Fruit fly (Drosophila melanogaster) whole organism, embryonic: ENCODE data around the gene wfs1.

Experiments used
- Antp ChIP-seq: fragments of 200-800 bp; sonication (Bioruptor generic); optimal IDR thresholded peaks from 3 replicates; lab custom pipeline; 2016; ENCODE audit warnings: missing biosample characterization, missing genetic modification characterization
- Awh ChIP-seq: fragments of 200-800 bp; sonication (Bioruptor generic); IDR thresholded peaks from 2 replicates; pipeline ENCODE4, ENCODE4 v1.3.6; 2022; ENCODE audit warnings: missing biosample characterization, missing genetic modification characterization
- CG10267 ChIP-seq: fragments of 200-800 bp; sonication (Bioruptor generic); optimal IDR thresholded peaks from 2 replicates; lab custom pipeline; 2018; ENCODE audit warnings: missing biosample characterization, mild to moderate bottlenecking, missing genetic modification characterization, moderate library complexity
- CG10366 ChIP-seq: fragments of 200-800 bp; sonication (Bioruptor generic); IDR thresholded peaks from 2 replicates; pipeline ENCODE4 v1.3.6; 2022; ENCODE audit warnings: missing biosample characterization, missing genetic modification characterization
- CG10959 ChIP-seq: fragments of 200-800 bp; sonication (Bioruptor generic); IDR thresholded peaks from 2 replicates; pipeline ENCODE4 v1.3.6; 2022; ENCODE audit warnings: missing biosample characterization, missing genetic modification characterization
- CG11723 ChIP-seq: fragments of 200-800 bp; sonication (Bioruptor generic); optimal IDR thresholded peaks from 2 replicates; lab custom pipeline; 2017; ENCODE audit warnings: missing biosample characterization, mild to moderate bottlenecking, missing genetic modification characterization
- CG14014 ChIP-seq: fragments of 200-800 bp; sonication (Bioruptor generic); IDR thresholded peaks from 2 replicates; pipeline ENCODE4 v1.3.6; 2022; ENCODE audit warnings: missing biosample characterization, missing genetic modification characterization
- CG14965 ChIP-seq: fragments of 200-800 bp; sonication (Bioruptor generic); optimal IDR thresholded peaks from 2 replicates; lab custom pipeline; 2016; ENCODE audit warnings: missing biosample characterization, missing genetic modification characterization, borderline replicate concordance
- CG16815 ChIP-seq: fragments of 200-800 bp; sonication (Bioruptor generic); optimal IDR thresholded peaks from 3 replicates; lab custom pipeline; 2017; ENCODE audit warnings: missing biosample characterization, mild to moderate bottlenecking, missing genetic modification characterization
- CG17328 ChIP-seq: fragments of 200-800 bp; sonication (Bioruptor generic); IDR thresholded peaks from 2 replicates; pipeline ENCODE4 v1.3.6; 2022; ENCODE audit warnings: missing biosample characterization, missing genetic modification characterization
- CG17385 ChIP-seq: fragments of 200-800 bp; sonication (Bioruptor generic); optimal IDR thresholded peaks from 3 replicates; lab custom pipeline; 2018; ENCODE audit warnings: missing biosample characterization, mild to moderate bottlenecking, missing genetic modification characterization
- CG17568 ChIP-seq: fragments of 200-800 bp; sonication (Bioruptor generic); optimal IDR thresholded peaks from 2 replicates; lab custom pipeline; 2018; ENCODE audit warnings: missing biosample characterization, mild to moderate bottlenecking, missing genetic modification characterization, moderate library complexity
- CG17912 ChIP-seq: fragments of 200-800 bp; sonication (Bioruptor generic); optimal IDR thresholded peaks from 2 replicates; lab custom pipeline; 2018; ENCODE audit warnings: missing biosample characterization, mild to moderate bottlenecking, missing genetic modification characterization
- CG31224 ChIP-seq: fragments of 200-800 bp; sonication (Bioruptor generic); IDR thresholded peaks from 2 replicates; pipeline ENCODE4 v1.3.6; 2022; ENCODE audit warnings: missing biosample characterization, missing genetic modification characterization
- CG31365 ChIP-seq: fragments of 200-800 bp; sonication (Bioruptor generic); optimal IDR thresholded peaks from 2 replicates; lab custom pipeline; 2018; ENCODE audit warnings: missing biosample characterization, mild to moderate bottlenecking, missing genetic modification characterization
- CG3281 ChIP-seq: fragments of 200-800 bp; sonication (Bioruptor generic); optimal IDR thresholded peaks from 3 replicates; lab custom pipeline; 2017; ENCODE audit warnings: missing biosample characterization, mild to moderate bottlenecking, missing genetic modification characterization
- CG3407 ChIP-seq: fragments of 200-800 bp; sonication (Bioruptor generic); optimal IDR thresholded peaks from 2 replicates; lab custom pipeline; 2018; ENCODE audit warnings: missing biosample characterization, mild to moderate bottlenecking, missing genetic modification characterization
- CG6175 ChIP-seq: fragments of 200-800 bp; sonication (Bioruptor generic); IDR thresholded peaks from 3 replicates; pipeline ENCODE4 v1.3.6; 2022; ENCODE audit warnings: missing biosample characterization, missing genetic modification characterization
- CG8944 ChIP-seq: fragments of 200-800 bp; sonication (Bioruptor generic); optimal IDR thresholded peaks from 3 replicates; lab custom pipeline; 2016; ENCODE audit warnings: missing biosample characterization, missing genetic modification characterization
- Eip74EF ChIP-seq, 2 experiments: fragments of 200-800 bp in 1 of 2; fragments of >200 bp in 1 of 2; sonication (Bioruptor generic) in 1 of 2; optimal IDR thresholded peaks; 2 replicates each; lab custom pipeline; 2017 to 2019; ENCODE audit warnings: missing biosample characterization in 2 of 2, missing genetic modification characterization in 2 of 2, mild to moderate bottlenecking in 1 of 2, moderate library complexity in 1 of 2
- Lim3 ChIP-seq: fragments of 200-800 bp; sonication (Bioruptor generic); IDR thresholded peaks from 2 replicates; pipeline ENCODE4 v1.3.6; 2022; ENCODE audit warnings: missing biosample characterization, missing genetic modification characterization
- Lpt ChIP-seq: fragments of >200 bp; optimal IDR thresholded peaks from 2 replicates; lab custom pipeline; 2018; ENCODE audit warnings: missing biosample characterization, missing genetic modification characterization
- MESR4 ChIP-seq: fragments of 200-800 bp; sonication (Bioruptor generic); optimal IDR thresholded peaks from 2 replicates; lab custom pipeline; 2018; ENCODE audit warnings: missing biosample characterization, mild to moderate bottlenecking, missing genetic modification characterization, moderate library complexity
- NC2α ChIP-seq: fragments of 200-800 bp; sonication (Bioruptor generic); optimal IDR thresholded peaks from 2 replicates; lab custom pipeline; 2016; ENCODE audit warnings: missing biosample characterization, missing genetic modification characterization
- ash1 ChIP-seq: fragments of 200-800 bp; sonication (Bioruptor generic); optimal IDR thresholded peaks from 2 replicates; lab custom pipeline; 2018; ENCODE audit warnings: missing biosample characterization, mild to moderate bottlenecking, missing genetic modification characterization
- bigmax ChIP-seq: fragments of 200-800 bp; sonication (Bioruptor generic); optimal IDR thresholded peaks from 2 replicates; lab custom pipeline; 2018; ENCODE audit warnings: missing biosample characterization, mild to moderate bottlenecking, missing genetic modification characterization
- cad ChIP-seq: fragments of >200 bp; optimal IDR thresholded peaks from 2 replicates; lab custom pipeline; 2017; ENCODE audit warnings: missing biosample characterization, missing genetic modification characterization
- cas ChIP-seq: fragments of 200-800 bp; sonication (Bioruptor generic); IDR thresholded peaks from 2 replicates; pipeline ENCODE4 v1.3.6; 2022; ENCODE audit warnings: missing biosample characterization, missing genetic modification characterization
- chinmo ChIP-seq: fragments of 200-800 bp; sonication (Bioruptor generic); IDR thresholded peaks from 4 replicates; pipeline ENCODE4 v1.3.6; 2022; ENCODE audit warnings: missing biosample characterization, missing genetic modification characterization; ENCODE audit not compliant: partially characterized antibody
- croc ChIP-seq: fragments of 200-800 bp; sonication (Bioruptor generic); conservative IDR thresholded peaks from 3 replicates; pipeline ENCODE4 v1.3.6; 2022; ENCODE audit warnings: missing biosample characterization, missing genetic modification characterization
- disco-r ChIP-seq: fragments of 200-800 bp; sonication (Bioruptor generic); optimal IDR thresholded peaks from 2 replicates; lab custom pipeline; 2016; ENCODE audit warnings: missing biosample characterization, missing genetic modification characterization
- emc ChIP-seq: fragments of 200-800 bp; sonication (Bioruptor generic); optimal IDR thresholded peaks from 2 replicates; lab custom pipeline; 2016; ENCODE audit warnings: missing biosample characterization, missing genetic modification characterization
- fd102C ChIP-seq: fragments of 200-800 bp; sonication (Bioruptor generic); optimal IDR thresholded peaks from 2 replicates; lab custom pipeline; 2018; ENCODE audit warnings: missing biosample characterization, mild to moderate bottlenecking, missing genetic modification characterization, moderate library complexity
- grau ChIP-seq: fragments of 200-800 bp; optimal IDR thresholded peaks from 3 replicates; lab custom pipeline; 2019; ENCODE audit warnings: missing biosample characterization, mild to moderate bottlenecking, missing genetic modification characterization, moderate library complexity
- her ChIP-seq: fragments of 200-800 bp; sonication (Bioruptor generic); optimal IDR thresholded peaks from 2 replicates; lab custom pipeline; 2016; ENCODE audit warnings: missing biosample characterization, missing genetic modification characterization
- jigr1 ChIP-seq: fragments of 200-800 bp; sonication (Bioruptor generic); IDR thresholded peaks from 3 replicates; pipeline ENCODE4 v1.3.6; 2022; ENCODE audit warnings: missing biosample characterization, missing genetic modification characterization
- kni ChIP-seq: fragments of 200-800 bp; sonication (Bioruptor generic); optimal IDR thresholded peaks from 3 replicates; lab custom pipeline; 2017; ENCODE audit warnings: mild to moderate bottlenecking, missing biosample characterization, missing genetic modification reagents, missing genetic modification characterization
- mam ChIP-seq: fragments of 200-800 bp; sonication (Bioruptor generic); optimal IDR thresholded peaks from 3 replicates; lab custom pipeline; 2016; ENCODE audit warnings: missing biosample characterization, missing genetic modification characterization
- nerfin-2 ChIP-seq: fragments of 200-800 bp; sonication (Bioruptor generic); IDR thresholded peaks from 2 replicates; pipeline ENCODE4 v1.3.6; 2022; ENCODE audit warnings: missing biosample characterization, missing genetic modification characterization; ENCODE audit not compliant: partially characterized antibody
- oc ChIP-seq: fragments of 200-800 bp; sonication (Bioruptor generic); optimal IDR thresholded peaks from 2 replicates; lab custom pipeline; 2018; ENCODE audit warnings: missing biosample characterization, mild to moderate bottlenecking, missing genetic modification characterization, moderate library complexity
- org-1 ChIP-seq: fragments of 200-800 bp; sonication (Bioruptor generic); optimal IDR thresholded peaks from 2 replicates; lab custom pipeline; 2017; ENCODE audit warnings: missing biosample characterization, missing genetic modification characterization
- p53 ChIP-seq: fragments of 200-800 bp; sonication (Bioruptor generic); optimal IDR thresholded peaks from 2 replicates; lab custom pipeline; 2016; ENCODE audit warnings: missing biosample characterization, missing genetic modification characterization
- run ChIP-seq: fragments of 200-800 bp; sonication (Bioruptor generic); optimal IDR thresholded peaks from 3 replicates; lab custom pipeline; 2018; ENCODE audit warnings: missing biosample characterization, mild to moderate bottlenecking, missing genetic modification characterization
- sc ChIP-seq, 3 experiments: fragments of >200 bp in 2 of 3; fragments of 200-800 bp in 1 of 3; sonication (Bioruptor generic) in 1 of 3; optimal IDR thresholded peaks; 2 replicates in 2 of 3; 3 replicates in 1 of 3; lab custom pipeline; 2017; ENCODE audit warnings: mild to moderate bottlenecking in 1 of 3, missing biosample characterization in 1 of 3, missing genetic modification characterization in 1 of 3, missing genetic modification reagents in 1 of 3
- sisA ChIP-seq: fragments of 200-800 bp; sonication (Bioruptor generic); IDR thresholded peaks from 2 replicates; pipeline ENCODE4 v1.3.6; 2022; ENCODE audit warnings: missing biosample characterization, missing genetic modification characterization
- ttk ChIP-seq: fragments of 200-800 bp; sonication (Bioruptor generic); IDR thresholded peaks from 2 replicates; pipeline ENCODE4 v2.1.2; 2022; ENCODE audit warnings: missing biosample characterization, missing genetic modification characterization
- z ChIP-seq: fragments of 200-800 bp; sonication (Bioruptor generic); IDR thresholded peaks from 3 replicates; pipeline ENCODE4 v1.3.6; 2022; ENCODE audit warnings: missing biosample characterization, missing genetic modification characterization
- zen ChIP-seq: fragments of 200-800 bp; sonication (Bioruptor generic); optimal IDR thresholded peaks from 3 replicates; lab custom pipeline; 2018; ENCODE audit warnings: missing biosample characterization, mild to moderate bottlenecking, missing genetic modification characterization, moderate library complexity
- zf30C ChIP-seq: fragments of 200-800 bp; sonication (Bioruptor generic); optimal IDR thresholded peaks from 3 replicates; lab custom pipeline; 2018; ENCODE audit warnings: missing biosample characterization, mild to moderate bottlenecking, missing genetic modification characterization

Gene wfs1

dm6 chr3R:22667284-22667958 is 22.8 kb downstream of the wfs1 start (continued):
- TF ChIP-seq sisA (GFP tag; lab: Robert Waterston, UW), result peak; percentile 86
- peak; percentile 50 for TF ChIP-seq CG14014 (GFP tag; lab: Robert Waterston, UW)
- peak; percentile 66 for TF ChIP-seq CG3407 (GFP tag; lab: Kevin White, UChicago)
- peak; percentile 66 for TF ChIP-seq run (tag; lab: Kevin White, UChicago)
- TF ChIP-seq Eip74EF (GFP tag; optimal IDR thresholded peaks at IDR 0.05; lab: Kevin White, UChicago), result peak in 1 of 2 experiments; percentile 76
- TF ChIP-seq cad (GFP tag; lab: Kevin White, UChicago), result no peak
- peak; percentile 51 for TF ChIP-seq mam
- TF ChIP-seq z (GFP tag; lab: Robert Waterston, UW), result no peak; the same call in 2 of the 3 replicates
- TF ChIP-seq disco-r (GFP tag; lab: Kevin White, UChicago), result no peak
- TF ChIP-seq nerfin-2 (GFP tag; lab: Robert Waterston, UW), result no peak
- no peak for TF ChIP-seq MESR4 (GFP tag; lab: Kevin White, UChicago)
- no peak for TF ChIP-seq CG6175 (GFP tag; lab: Robert Waterston, UW)
- peak; percentile 58 for TF ChIP-seq NC2α (GFP tag; lab: Kevin White, UChicago)
- TF ChIP-seq zen, result peak; percentile 89
- peak; percentile 60 for TF ChIP-seq CG3281
- TF ChIP-seq CG17328 (GFP tag; lab: Robert Waterston, UW), result peak; percentile 71
- TF ChIP-seq oc (tag; lab: Kevin White, UChicago), result peak; percentile 81
- no peak for TF ChIP-seq her
- peak; percentile 60 for TF ChIP-seq CG11723 (GFP tag; lab: Kevin White, UChicago)
- peak; percentile 12 for TF ChIP-seq kni (GFP tag; lab: Kevin White, UChicago)
- TF ChIP-seq bigmax (GFP tag; lab: Kevin White, UChicago), result no peak
- peak; percentile 61; the same call in 1 of the 3 replicates for TF ChIP-seq jigr1 (GFP tag; lab: Robert Waterston, UW)
- TF ChIP-seq CG10366 (GFP tag; lab: Robert Waterston, UW), result peak; percentile 78
- TF ChIP-seq fd102C (GFP tag; lab: Kevin White, UChicago), result no peak
- peak; percentile 79 for TF ChIP-seq ttk (GFP tag; lab: Robert Waterston, UW)
- peak; percentile 2 for TF ChIP-seq Antp (GFP tag; lab: Kevin White, UChicago)
- no peak for TF ChIP-seq Lim3 (GFP tag; lab: Robert Waterston, UW)
- peak; percentile 89 for TF ChIP-seq CG10267 (tag; lab: Kevin White, UChicago)
- TF ChIP-seq croc (GFP tag; lab: Robert Waterston, UW), result peak; percentile 75
- TF ChIP-seq CG16815 (GFP tag; lab: Kevin White, UChicago), result peak; percentile 67
- no peak for TF ChIP-seq ash1
- no peak for TF ChIP-seq CG31365 (tag; lab: Kevin White, UChicago)
- peak; percentile 75; the same call in 1 of the 2 replicates for TF ChIP-seq Awh (GFP tag; lab: Robert Waterston, UW)
- TF ChIP-seq chinmo (GFP tag; lab: Robert Waterston, UW), result no peak
- TF ChIP-seq grau (tag; lab: Kevin White, UChicago), result peak; percentile 76
- TF ChIP-seq CG17385, result peak; percentile 77
- TF ChIP-seq CG14965 (GFP tag; lab: Kevin White, UChicago), result no peak
- peak; percentile 69 for TF ChIP-seq org-1 (GFP tag; lab: Kevin White, UChicago)
- TF ChIP-seq CG17912, result no peak
- no peak for TF ChIP-seq emc
- TF ChIP-seq cas (GFP tag; lab: Robert Waterston, UW), result no peak
- TF ChIP-seq CG8944 (GFP tag; lab: Kevin White, UChicago), result peak; percentile 45
- TF ChIP-seq CG31224 (GFP tag; lab: Robert Waterston, UW), result 0 out of 2 replicates have a peak, but pooled peaks have one; percentile 46
- peak; percentile 64 for TF ChIP-seq CG10959 (GFP tag; lab: Robert Waterston, UW)
- peak; percentile 80 for TF ChIP-seq zf30C
- no peak for TF ChIP-seq p53 (GFP tag; lab: Kevin White, UChicago)
- TF ChIP-seq CG17568 (GFP tag; lab: Kevin White, UChicago), result peak; percentile 49
- TF ChIP-seq sc (optimal IDR thresholded peaks at IDR 0.05; lab: Kevin White, UChicago), result no peak
- peak; percentile 69 for TF ChIP-seq sc (GFP tag; optimal IDR thresholded peaks at IDR 0.05; lab: Kevin White, UChicago)
- no peak for TF ChIP-seq Lpt (GFP tag; lab: Kevin White, UChicago)
